Fruit fly (Drosophila melanogaster): ENCODE results near the gene Gale.
A peak's percentile ranks its signal among the peaks of the same experiment; 100 is the strongest.

The Gale gene

dm6 chr3L:660314-661075 is 12.1 kb downstream of the Gale start (continued):
- TF ChIP-seq fd85E (GFP tag; optimal IDR thresholded peaks at IDR 0.05) (no peak), lz (GFP tag; optimal IDR thresholded peaks at IDR 0.05) (peak; percentile 73), CG6792 (GFP tag; optimal IDR thresholded peaks at IDR 0.05) (peak; percentile 52), Eip75B (GFP tag; optimal IDR thresholded peaks at IDR 0.05) (peak; percentile 69), fkh (GFP tag; optimal IDR thresholded peaks at IDR 0.05) (no peak), CG11762 (GFP tag; optimal IDR thresholded peaks at IDR 0.05; ENCODE audit: insufficient read depth) (peak; percentile 28), CG11902 (GFP tag; optimal IDR thresholded peaks at IDR 0.05) (peak; percentile 24), CG10631 (GFP tag; optimal IDR thresholded peaks at IDR 0.05) (peak; percentile 63), Smox (GFP tag; optimal IDR thresholded peaks at IDR 0.05) (peak; percentile 65), Lpt (GFP tag; optimal IDR thresholded peaks at IDR 0.05) (no peak), CG34406 (GFP tag; optimal IDR thresholded peaks at IDR 0.05) (peak; percentile 58), CG16779 (tag; optimal IDR thresholded peaks at IDR 0.05) (peak; percentile 7), Hr39 (GFP tag; optimal IDR thresholded peaks at IDR 0.05) (peak; percentile 66), net (GFP tag; optimal IDR thresholded peaks at IDR 0.05) (peak; percentile 27), Ets96B (tag; optimal IDR thresholded peaks at IDR 0.05) (peak; percentile 76), CG32006 (GFP tag; optimal IDR thresholded peaks at IDR 0.05) (peak; percentile 21), CG6854 (GFP tag; optimal IDR thresholded peaks at IDR 0.05) (peak; percentile 11), CG8319 (GFP tag; optimal IDR thresholded peaks at IDR 0.05) (no peak), Met (GFP tag; optimal IDR thresholded peaks at IDR 0.05) (peak; percentile 81)

- peak; percentile 33 for TF ChIP-seq fd59A (GFP tag; optimal IDR thresholded peaks at IDR 0.05)
- peak; percentile 87 for TF ChIP-seq CG31627 (GFP tag; optimal IDR thresholded peaks at IDR 0.05)
- peak; percentile 24 to 50 for TF ChIP-seq ss (GFP tag; optimal IDR thresholded peaks at IDR 0.05)
- TF ChIP-seq CG3032 (tag; optimal IDR thresholded peaks at IDR 0.05), result peak; percentile 53
- no peak for TF ChIP-seq CG11294 (GFP tag; IDR thresholded peaks at IDR 0.05)
- peak; percentile 29 for TF ChIP-seq CG32006 (GFP tag; optimal IDR thresholded peaks at IDR 0.05)
- no peak for TF ChIP-seq fkh (GFP tag; optimal IDR thresholded peaks at IDR 0.05)
- TF ChIP-seq net (GFP tag; optimal IDR thresholded peaks at IDR 0.05), result peak; percentile 43
- no peak for TF ChIP-seq Hr38 (GFP tag; optimal IDR thresholded peaks at IDR 0.05)
- TF ChIP-seq pdm3 (GFP tag; optimal IDR thresholded peaks at IDR 0.05), result peak; percentile 63
- TF ChIP-seq CG6276 (GFP tag; optimal IDR thresholded peaks at IDR 0.05), result no peak
- TF ChIP-seq achi (GFP tag; optimal IDR thresholded peaks at IDR 0.05), result peak; percentile 54
- peak; percentile 84 for TF ChIP-seq cyc (GFP tag; optimal IDR thresholded peaks at IDR 0.05)
- peak; percentile 52 for TF ChIP-seq spab (GFP tag; optimal IDR thresholded peaks at IDR 0.05)
- peak; percentile 63 for TF ChIP-seq Eip75B (GFP tag; optimal IDR thresholded peaks at IDR 0.05)
- TF ChIP-seq CG16779 (tag; optimal IDR thresholded peaks at IDR 0.05), result no peak
- peak; percentile 49 for TF ChIP-seq CG8632 (GFP tag; optimal IDR thresholded peaks at IDR 0.05)
- TF ChIP-seq Smox (GFP tag; optimal IDR thresholded peaks at IDR 0.05), result peak; percentile 81
- TF ChIP-seq CG11762 (GFP tag; optimal IDR thresholded peaks at IDR 0.05; ENCODE audit: insufficient read depth), result peak; percentile 60
- no peak for TF ChIP-seq CG15336 (GFP tag; IDR thresholded peaks at IDR 0.05)
- peak; percentile 87 for TF ChIP-seq Met (GFP tag; optimal IDR thresholded peaks at IDR 0.05)
- TF ChIP-seq CG9139 (GFP tag; optimal IDR thresholded peaks at IDR 0.05), result no peak
- peak; percentile 77 for TF ChIP-seq CG11902 (GFP tag; optimal IDR thresholded peaks at IDR 0.05)
- peak; percentile 63 for TF ChIP-seq Sox14 (GFP tag; optimal IDR thresholded peaks at IDR 0.05)
- peak; percentile 48 for TF ChIP-seq CG7368 (GFP tag; optimal IDR thresholded peaks at IDR 0.05)
- TF ChIP-seq Hr39 (GFP tag; optimal IDR thresholded peaks at IDR 0.05), result peak; percentile 88
- peak; percentile 7 for TF ChIP-seq CG4318 (GFP tag; optimal IDR thresholded peaks at IDR 0.05)
- TF ChIP-seq Eip78C (GFP tag), result peak; percentile 85
- TF ChIP-seq fd85E (GFP tag; optimal IDR thresholded peaks at IDR 0.05), result no peak
- TF ChIP-seq Sox102F (GFP tag; optimal IDR thresholded peaks at IDR 0.05), result peak; percentile 84
- peak; percentile 74 for TF ChIP-seq CG6792 (GFP tag; optimal IDR thresholded peaks at IDR 0.05)
- TF ChIP-seq Ets21C (GFP tag; optimal IDR thresholded peaks at IDR 0.05), result peak; percentile 77
- peak; percentile 80 for TF ChIP-seq lz (GFP tag; optimal IDR thresholded peaks at IDR 0.05)
- TF ChIP-seq CG8319 (GFP tag; optimal IDR thresholded peaks at IDR 0.05), result peak; percentile 50
- TF ChIP-seq Eip93F (GFP tag; optimal IDR thresholded peaks at IDR 0.05), result peak; percentile 56
- TF ChIP-seq CG1621 (tag; optimal IDR thresholded peaks at IDR 0.05), result no peak
- TF ChIP-seq esn (GFP tag; optimal IDR thresholded peaks at IDR 0.05), result peak; percentile 84
- TF ChIP-seq vri (GFP tag; optimal IDR thresholded peaks at IDR 0.05), result peak; percentile 80
- TF ChIP-seq salr (GFP tag; optimal IDR thresholded peaks at IDR 0.05), result peak in 1 of 2 experiments; percentile 31
- 0 out of 3 replicates have a peak, but pooled peaks have one; percentile 33 for TF ChIP-seq CG8119 (GFP tag; IDR thresholded peaks at IDR 0.05)
- peak; percentile 29 for TF ChIP-seq Hr4 (GFP tag; optimal IDR thresholded peaks at IDR 0.05)
Measured at dm6 chr3L:663880-664279, 15.5 kb downstream of the Gale start.

All from whole organism, prepupa.